Fruit fly (Drosophila melanogaster): Measurements from ENCODE around the gene Sec61gamma.
A peak's percentile ranks its signal among the peaks of the same experiment; 100 is the strongest.

Sec61gamma gene

DNA sequence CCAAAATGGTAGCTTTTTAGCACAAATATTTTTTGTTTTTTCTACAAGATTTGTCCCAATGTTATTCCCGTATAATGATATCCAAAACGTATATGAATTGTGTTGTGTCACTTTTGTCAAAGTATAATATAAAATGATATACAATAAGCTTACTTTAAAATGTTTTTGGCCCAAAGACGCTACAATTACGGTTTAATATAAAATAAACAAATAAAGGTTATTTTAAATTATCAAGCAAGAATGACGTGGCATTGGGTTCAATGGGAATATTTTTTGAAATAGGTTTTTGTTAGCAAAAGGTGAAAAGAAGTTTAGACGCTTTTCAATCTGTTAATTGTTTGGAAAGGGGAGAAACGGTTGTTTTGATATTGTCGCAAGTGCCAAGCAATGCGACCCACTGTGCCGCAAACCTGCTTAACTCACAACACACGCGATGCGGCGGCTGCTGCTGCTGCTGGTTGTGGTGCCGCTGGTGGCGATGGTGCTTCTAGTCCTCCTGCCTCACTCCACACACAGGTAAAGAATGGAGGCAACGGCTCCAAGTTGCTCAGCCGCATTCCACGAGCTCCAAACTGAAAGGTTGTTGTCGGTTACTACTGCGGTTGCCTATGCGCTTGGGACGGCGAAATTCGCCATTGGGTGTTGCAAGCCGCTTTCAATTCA lies 20.2 kb downstream of the Sec61gamma start (continued):
- TF ChIP-seq tio (GFP tag; optimal IDR thresholded peaks at IDR 0.05) (no peak), CG11093 (GFP tag; IDR thresholded peaks at IDR 0.05) (no peak), eve (GFP tag; optimal IDR thresholded peaks at IDR 0.05) (no peak), bcd (GFP tag; optimal IDR thresholded peaks at IDR 0.05) (peak; percentile 62), mld (GFP tag; IDR thresholded peaks at IDR 0.05; ENCODE audit: partially characterized antibody) (no peak), CG10654 (GFP tag; optimal IDR thresholded peaks at IDR 0.05) (no peak), sens-2 (GFP tag; IDR thresholded peaks at IDR 0.05) (no peak), GATAe (GFP tag; conservative IDR thresholded peaks at IDR 0.05) (no peak), CG11504 (tag; optimal IDR thresholded peaks at IDR 0.05) (peak; percentile 53), ap (GFP tag; IDR thresholded peaks at IDR 0.05) (no peak), knrl (GFP tag; IDR thresholded peaks at IDR 0.05; ENCODE audit: partially characterized antibody) (no peak), Antp (GFP tag; optimal IDR thresholded peaks at IDR 0.05) (peak; percentile 22), eyg (GFP tag; optimal IDR thresholded peaks at IDR 0.05) (no peak), CG12236 (GFP tag; optimal IDR thresholded peaks at IDR 0.05) (no peak), sob (GFP tag; IDR thresholded peaks at IDR 0.05) (no peak), shn (GFP tag; optimal IDR thresholded peaks at IDR 0.05) (no peak), bowl (GFP tag; IDR thresholded peaks at IDR 0.05) (no peak), nmo (GFP tag; optimal IDR thresholded peaks at IDR 0.05) (peak; percentile 70), dati (GFP tag; IDR thresholded peaks at IDR 0.05) (no peak), CG8765 (GFP tag; IDR thresholded peaks at IDR 0.05) (no peak), CG14014 (GFP tag; IDR thresholded peaks at IDR 0.05) (no peak; the same call in 1 of the 2 replicates), CG8089 (GFP tag; optimal IDR thresholded peaks at IDR 0.05) (no peak), ro (GFP tag; IDR thresholded peaks at IDR 0.05) (no peak), Mes4 (GFP tag; optimal IDR thresholded peaks at IDR 0.05) (no peak), CG11247 (GFP tag; IDR thresholded peaks at IDR 0.05) (no peak; the same call in 1 of the 2 replicates), dmrt11E (tag; optimal IDR thresholded peaks at IDR 0.05) (peak; percentile 70), Usf (GFP tag; optimal IDR thresholded peaks at IDR 0.05) (peak; percentile 41), pzg (GFP tag; optimal IDR thresholded peaks at IDR 0.05) (no peak), CG8388 (GFP tag; optimal IDR thresholded peaks at IDR 0.05) (peak; percentile 39), Med (GFP tag) (peak; percentile 64), CG15011 (GFP tag; optimal IDR thresholded peaks at IDR 0.05) (peak; percentile 57), CG18476 (GFP tag; optimal IDR thresholded peaks at IDR 0.05) (peak; percentile 55), unc-4 (GFP tag; IDR thresholded peaks at IDR 0.05; ENCODE audit: partially characterized antibody) (no peak), CG31441 (GFP tag; IDR thresholded peaks at IDR 0.05) (no peak; the same call in 1 of the 2 replicates), nerfin-2 (GFP tag; IDR thresholded peaks at IDR 0.05; ENCODE audit: partially characterized antibody) (no peak), CG8924 (tag; optimal IDR thresholded peaks at IDR 0.05) (peak; percentile 69), CG3995 (GFP tag; optimal IDR thresholded peaks at IDR 0.05) (no peak), ac (GFP tag; optimal IDR thresholded peaks at IDR 0.05) (no peak), dan (GFP tag; IDR thresholded peaks at IDR 0.05) (no peak), CG6272 (GFP tag; IDR thresholded peaks at IDR 0.05) (no peak), CG6654 (GFP tag; optimal IDR thresholded peaks at IDR 0.05) (no peak), caup (GFP tag; optimal IDR thresholded peaks at IDR 0.05; ENCODE audit: severe bottlenecking) (peak; percentile 10), Aef1 (GFP tag; IDR thresholded peaks at IDR 0.05) (no peak), CG17359 (tag; optimal IDR thresholded peaks at IDR 0.05) (peak; percentile 35), CG13287 (GFP tag; IDR thresholded peaks at IDR 0.05; ENCODE audit: partially characterized antibody) (no peak), jumu (GFP tag; optimal IDR thresholded peaks at IDR 0.05) (no peak), E2f1 (GFP tag; IDR thresholded peaks at IDR 0.05) (no peak), CG8281 (tag; optimal IDR thresholded peaks at IDR 0.05) (no peak), gsb (GFP tag; IDR thresholded peaks at IDR 0.05) (no peak), Tbp (GFP tag; optimal IDR thresholded peaks at IDR 0.05) (no peak), esg (GFP tag; conservative IDR thresholded peaks at IDR 0.05) (no peak)

All from whole organism, embryonic.